Fruit fly (Drosophila melanogaster): ENCODE measurements around the gene CG14434.

The CG14434 gene

DNA sequence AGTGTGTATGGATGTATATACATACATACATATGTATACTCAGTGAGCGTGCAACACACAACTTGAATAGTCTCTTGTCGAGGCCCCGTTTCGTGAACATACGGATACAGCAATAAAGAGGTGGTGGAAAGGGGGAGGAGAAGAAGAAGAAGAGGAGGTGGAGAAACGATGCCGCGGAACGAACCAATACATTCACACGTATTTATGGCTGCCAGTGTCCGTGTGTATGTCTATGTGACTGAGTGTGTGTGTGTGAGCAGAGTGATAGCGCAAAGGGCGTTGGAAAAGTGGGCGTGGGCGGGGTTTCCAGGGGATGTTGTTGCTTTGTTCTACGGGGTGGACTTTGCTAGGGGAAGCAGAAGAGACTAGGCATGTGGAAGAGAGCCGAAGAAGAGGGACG is 13.6 kb downstream of the CG14434 start (continued):
- TF ChIP-seq Hmx (GFP tag; optimal IDR thresholded peaks at IDR 0.05) (no peak), HLH4C (GFP tag; IDR thresholded peaks at IDR 0.05; ENCODE audit: partially characterized antibody) (no peak), ash1 (GFP tag; optimal IDR thresholded peaks at IDR 0.05) (peak; percentile 87), CG4854 (GFP tag; optimal IDR thresholded peaks at IDR 0.05) (no peak), esg (GFP tag; conservative IDR thresholded peaks at IDR 0.05) (no peak), hb (GFP tag; IDR thresholded peaks at IDR 0.05; ENCODE audit: partially characterized antibody) (no peak), Ravus (GFP tag; IDR thresholded peaks at IDR 0.05) (no peak), danr (GFP tag; IDR thresholded peaks at IDR 0.05) (no peak), CG6765 (GFP tag; optimal IDR thresholded peaks at IDR 0.05) (no peak), Lim3 (GFP tag; IDR thresholded peaks at IDR 0.05) (no peak), CG8359 (GFP tag; optimal IDR thresholded peaks at IDR 0.05; ENCODE audit: borderline replicate concordance) (no peak), CG9609 (GFP tag; optimal IDR thresholded peaks at IDR 0.05) (no peak), usp (GFP tag; optimal IDR thresholded peaks at IDR 0.05) (no peak), CG12659 (GFP tag; optimal IDR thresholded peaks at IDR 0.05) (no peak), corto (GFP tag; optimal IDR thresholded peaks at IDR 0.05) (no peak), aop (GFP tag; IDR thresholded peaks at IDR 0.05) (no peak), Neu2 (GFP tag; optimal IDR thresholded peaks at IDR 0.05; ENCODE audit: borderline replicate concordance) (no peak), oc (tag; optimal IDR thresholded peaks at IDR 0.05) (peak; percentile 0), Asciz (GFP tag; optimal IDR thresholded peaks at IDR 0.05) (no peak), CG8089 (GFP tag; optimal IDR thresholded peaks at IDR 0.05) (no peak), CG14050 (GFP tag; IDR thresholded peaks at IDR 0.05) (no peak), CG13624 (GFP tag; optimal IDR thresholded peaks at IDR 0.05) (no peak), bcd (GFP tag; optimal IDR thresholded peaks at IDR 0.05) (no peak), CG17612 (GFP tag; IDR thresholded peaks at IDR 0.05) (no peak), H15 (GFP tag; IDR thresholded peaks at IDR 0.05) (no peak), GATAe (GFP tag; conservative IDR thresholded peaks at IDR 0.05) (no peak), Taf1 (GFP tag; IDR thresholded peaks at IDR 0.05) (no peak), Chrac-16 (GFP tag; optimal IDR thresholded peaks at IDR 0.05) (no peak), CG10979 (tag; optimal IDR thresholded peaks at IDR 0.05) (no peak), CG16815 (GFP tag; optimal IDR thresholded peaks at IDR 0.05) (no peak), lov (optimal IDR thresholded peaks at IDR 0.05) (no peak), lov (GFP tag; IDR thresholded peaks at IDR 0.05) (no peak), CG1603 (tag; optimal IDR thresholded peaks at IDR 0.05) (no peak), CG6254 (GFP tag; optimal IDR thresholded peaks at IDR 0.05) (no peak), CG2202 (tag; optimal IDR thresholded peaks at IDR 0.05) (no peak), Abd-B (GFP tag; optimal IDR thresholded peaks at IDR 0.05) (no peak), CG32772 (GFP tag; IDR thresholded peaks at IDR 0.05) (no peak), dan (GFP tag; IDR thresholded peaks at IDR 0.05) (no peak), Xrp1 (GFP tag; IDR thresholded peaks at IDR 0.05) (no peak), CG7372 (GFP tag; IDR thresholded peaks at IDR 0.05) (no peak), her (GFP tag; optimal IDR thresholded peaks at IDR 0.05) (no peak), CG8478 (optimal IDR thresholded peaks at IDR 0.05) (no peak), Adf1 (GFP tag; IDR thresholded peaks at IDR 0.05) (peak; percentile 70; the same call in 1 of the 2 replicates), fd64A (GFP tag; optimal IDR thresholded peaks at IDR 0.05) (no peak), Nf-YB (GFP tag; optimal IDR thresholded peaks at IDR 0.05) (no peak), CG15011 (GFP tag; optimal IDR thresholded peaks at IDR 0.05) (no peak), Rfx (GFP tag; IDR thresholded peaks at IDR 0.05) (0 out of 2 replicates have a peak, but pooled peaks have one; percentile 25), Poxn (GFP tag; IDR thresholded peaks at IDR 0.05) (no peak), Doc2 (GFP tag; IDR thresholded peaks at IDR 0.05) (no peak), CG10959 (GFP tag; IDR thresholded peaks at IDR 0.05) (no peak), fd96Cb (tag; optimal IDR thresholded peaks at IDR 0.05) (no peak), hth (optimal IDR thresholded peaks at IDR 0.05) (no peak), az2 (GFP tag; optimal IDR thresholded peaks at IDR 0.05) (no peak)
